Worm (Caenorhabditis elegans) whole organism, early embryonic: Measurements from ENCODE around the gene fbxa-215.

Experiments
- B0310.2 ChIP-seq: sonication (generic microtip); optimal IDR thresholded peaks from 2 replicates; lab custom pipeline; 2016; ENCODE audit warnings: mild to moderate bottlenecking, missing genetic modification characterization, missing compliant biosample characterization
- F13C5.2 ChIP-seq: sonication (generic microtip); optimal IDR thresholded peaks from 2 replicates; lab custom pipeline; 2017; ENCODE audit warnings: mild to moderate bottlenecking, missing genetic modification characterization, inconsistent platforms, missing compliant biosample characterization
- aly-1 ChIP-seq: sonication (generic microtip); optimal IDR thresholded peaks from 2 replicates; lab custom pipeline; 2016; ENCODE audit warnings: missing genetic modification characterization, missing compliant biosample characterization
- ama-1 ChIP-seq: fragments of 150-350 bp; optimal IDR thresholded peaks from 2 replicates; lab custom pipeline; 2014
- ceh-13 ChIP-seq: fragments of 200-800 bp; sonication (Bioruptor generic); optimal IDR thresholded peaks from 2 replicates; lab custom pipeline; 2018; ENCODE audit warnings: mild to moderate bottlenecking, missing genetic modification characterization, missing compliant biosample characterization
- ceh-36 ChIP-seq: sonication (generic microtip); optimal IDR thresholded peaks from 2 replicates; lab custom pipeline; 2016; ENCODE audit warnings: missing genetic modification characterization, inconsistent platforms, missing compliant biosample characterization
- ets-7 ChIP-seq: sonication (generic microtip); optimal IDR thresholded peaks from 2 replicates; lab custom pipeline; 2016; ENCODE audit warnings: missing genotype, missing genetic modification characterization, missing compliant biosample characterization
- flt-1 ChIP-seq: fragments of 200-800 bp; sonication (Bioruptor generic); IDR thresholded peaks from 2 replicates; pipeline ENCODE4 v1.3.6; 2022; ENCODE audit warnings: missing genetic modification characterization, missing compliant biosample characterization
- hmbx-1 ChIP-seq: sonication (generic microtip); optimal IDR thresholded peaks from 2 replicates; lab custom pipeline; 2016; ENCODE audit warnings: mild to moderate bottlenecking, missing genetic modification characterization, missing compliant biosample characterization
- hmg-4 ChIP-seq: fragments of 200-800 bp; sonication (Bioruptor generic); optimal IDR thresholded peaks from 2 replicates; lab custom pipeline; 2018; ENCODE audit warnings: mild to moderate bottlenecking, missing genetic modification characterization, missing compliant biosample characterization
- hnd-1 ChIP-seq: sonication (generic microtip); optimal IDR thresholded peaks from 2 replicates; lab custom pipeline; 2016; ENCODE audit warnings: missing genetic modification characterization, missing compliant biosample characterization
- pes-1 ChIP-seq: fragments of 200-800 bp; sonication (Bioruptor generic); IDR thresholded peaks from 2 replicates; pipeline ENCODE4 v1.3.6; 2022; ENCODE audit warnings: missing genetic modification reagents, missing genetic modification characterization, missing compliant biosample characterization
- scrt-1 ChIP-seq: fragments of 200-800 bp; sonication (Bioruptor generic); IDR thresholded peaks from 2 replicates; pipeline ENCODE4 v1.3.6; 2022; ENCODE audit warnings: missing genetic modification characterization, missing compliant biosample characterization
- sea-1 ChIP-seq: fragments of 200-800 bp; sonication (Bioruptor generic); conservative IDR thresholded peaks from 2 replicates; pipeline ENCODE4 v1.3.6; 2022; ENCODE audit warnings: missing genetic modification characterization, missing compliant biosample characterization
- tbx-11 ChIP-seq: fragments of 200-800 bp; sonication (Bioruptor generic); IDR thresholded peaks from 2 replicates; pipeline ENCODE4 v1.3.6; 2022; ENCODE audit warnings: missing genetic modification characterization, missing compliant biosample characterization
- tbx-37 ChIP-seq: fragments of 200-800 bp; sonication (Bioruptor generic); conservative IDR thresholded peaks from 2 replicates; pipeline ENCODE4 v1.3.6; 2022; ENCODE audit warnings: missing genetic modification reagents, missing genetic modification characterization, missing compliant biosample characterization
- tra-4 ChIP-seq: sonication (generic microtip); optimal IDR thresholded peaks from 2 replicates; lab custom pipeline; 2017; ENCODE audit warnings: missing genetic modification characterization, missing compliant biosample characterization

The fbxa-215 gene

DNA sequence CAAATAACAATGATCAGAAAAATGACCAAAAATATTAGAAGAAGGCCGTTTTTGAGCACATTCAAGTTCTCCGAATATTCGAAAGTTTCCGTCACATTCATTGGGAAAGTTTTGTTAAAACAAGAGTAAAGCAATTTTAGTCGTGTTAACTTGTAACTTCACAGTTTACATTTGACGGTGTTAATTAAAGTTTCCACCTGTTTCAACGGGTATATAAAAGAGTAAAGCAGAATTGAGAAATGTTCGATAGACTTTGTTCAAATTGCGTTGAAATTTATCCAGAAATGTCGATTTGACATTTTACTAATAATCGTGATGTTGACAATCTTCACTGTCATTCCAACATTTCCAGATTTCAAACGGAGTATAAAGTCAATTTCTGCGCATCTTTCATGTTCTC is 20.9 kb downstream of the fbxa-215 start, which contains the start of gene srz-29:
srz-29 (minus strand) TSS at position 101 of the 400 bp plus-strand sequence.
- TF ChIP-seq pes-1 (GFP tag; lab: Robert Waterston, UW) (no peak), ama-1 (lab: Kevin White, UChicago) (no peak), tbx-37 (no peak), flt-1 (GFP tag; lab: Robert Waterston, UW) (no peak), F13C5.2 (tag; lab: Kevin White, UChicago) (no peak), ceh-13 (GFP tag; lab: Kevin White, UChicago) (no peak), sea-1 (no peak), tra-4 (no peak), scrt-1 (no peak), hmg-4 (GFP tag; lab: Kevin White, UChicago) (no peak), hmbx-1 (no peak), ceh-36 (no peak), aly-1 (tag; lab: Kevin White, UChicago) (no peak), ets-7 (tag; lab: Kevin White, UChicago) (no peak), B0310.2 (tag; lab: Kevin White, UChicago) (no peak), tbx-11 (GFP tag; lab: Robert Waterston, UW) (no peak), hnd-1 (tag; lab: Kevin White, UChicago) (no peak)

DNA sequence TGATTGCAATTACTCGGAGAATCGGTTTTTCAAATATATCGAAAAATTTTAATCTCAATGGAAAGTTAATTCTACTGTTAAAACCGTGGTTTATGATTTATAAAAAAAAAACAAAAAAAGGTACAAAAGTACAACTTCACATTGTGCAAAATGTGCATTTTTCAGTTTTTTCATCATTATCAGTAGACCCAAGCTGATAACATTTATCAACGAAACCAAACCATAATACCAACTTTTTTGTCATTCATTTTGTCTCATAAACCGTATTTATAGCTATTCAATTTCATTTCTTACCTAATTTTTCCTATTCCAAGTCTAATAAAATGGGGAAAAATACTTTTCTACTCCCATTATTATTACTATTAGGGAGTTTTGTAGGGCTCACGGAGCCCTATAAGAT is 27.7 kb downstream of the fbxa-215 start, which contains the start of gene ugt-22:
ugt-22 (plus strand) TSS at position 234 of the 400 bp plus-strand sequence.
- TF ChIP-seq tra-4, result no peak
- no peak for TF ChIP-seq ets-7 (tag; lab: Kevin White, UChicago)
- TF ChIP-seq sea-1, result no peak
- TF ChIP-seq F13C5.2 (tag; lab: Kevin White, UChicago), result no peak
- TF ChIP-seq hnd-1 (tag; lab: Kevin White, UChicago), result no peak
- TF ChIP-seq ceh-36, result no peak
- no peak for TF ChIP-seq aly-1 (tag; lab: Kevin White, UChicago)
- no peak for TF ChIP-seq ama-1 (lab: Kevin White, UChicago)
- no peak for TF ChIP-seq tbx-11 (GFP tag; lab: Robert Waterston, UW)
- TF ChIP-seq scrt-1, result no peak
- no peak for TF ChIP-seq pes-1 (GFP tag; lab: Robert Waterston, UW)
- TF ChIP-seq hmg-4 (GFP tag; lab: Kevin White, UChicago), result no peak
- TF ChIP-seq ceh-13 (GFP tag; lab: Kevin White, UChicago), result no peak
- TF ChIP-seq hmbx-1, result no peak
- no peak for TF ChIP-seq tbx-37
- TF ChIP-seq flt-1 (GFP tag; lab: Robert Waterston, UW), result no peak

ce11 chrIV:13636975-13637374 is 29.7 kb downstream of the fbxa-215 start, which contains the start of gene C08F11.7:
Gene C08F11.7 (plus strand): TSS chrIV:13637275.
- TF ChIP-seq aly-1 (tag; lab: Kevin White, UChicago), result no peak
- no peak for TF ChIP-seq sea-1
- TF ChIP-seq flt-1 (GFP tag; lab: Robert Waterston, UW), result no peak
- no peak for TF ChIP-seq scrt-1
- no peak for TF ChIP-seq pes-1 (GFP tag; lab: Robert Waterston, UW)
- TF ChIP-seq tbx-37, result no peak
- TF ChIP-seq B0310.2 (tag; lab: Kevin White, UChicago), result no peak
- TF ChIP-seq tbx-11 (GFP tag; lab: Robert Waterston, UW), result no peak
- TF ChIP-seq hnd-1 (tag; lab: Kevin White, UChicago), result no peak
- no peak for TF ChIP-seq hmbx-1
- no peak for TF ChIP-seq F13C5.2 (tag; lab: Kevin White, UChicago)
- no peak for TF ChIP-seq hmg-4 (GFP tag; lab: Kevin White, UChicago)
- TF ChIP-seq ets-7 (tag; lab: Kevin White, UChicago), result no peak
- no peak for TF ChIP-seq tra-4
- TF ChIP-seq ceh-13 (GFP tag; lab: Kevin White, UChicago), result no peak
- no peak for TF ChIP-seq ama-1 (lab: Kevin White, UChicago)
- no peak for TF ChIP-seq ceh-36

DNA sequence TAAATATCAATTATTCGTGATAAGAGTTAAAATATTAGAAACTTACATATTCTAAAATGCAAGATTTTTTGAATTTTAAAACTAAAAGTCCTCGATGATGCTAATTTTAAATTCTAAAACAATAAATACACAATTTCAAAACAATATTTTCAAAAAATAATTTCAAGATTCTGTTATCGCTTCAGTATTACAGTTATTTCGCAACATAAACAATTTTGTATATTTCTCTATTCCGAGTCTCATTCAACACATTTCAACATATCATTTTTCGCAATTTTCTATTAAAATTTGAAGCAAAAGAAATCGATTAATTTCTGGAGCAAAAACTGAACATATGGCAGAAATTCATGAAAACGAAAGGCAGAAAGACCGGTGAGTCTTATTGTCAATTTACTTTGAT is 33.5 kb downstream of the fbxa-215 start, which contains the start of gene fbxa-98:
fbxa-98 (plus strand) TSS at position 243 of the 400 bp plus-strand sequence.
- TF ChIP-seq scrt-1 (no peak), F13C5.2 (tag; lab: Kevin White, UChicago) (no peak), pes-1 (GFP tag; lab: Robert Waterston, UW) (no peak)

ce11 chrIV:13632613-13633012 is 34.1 kb downstream of the fbxa-215 start:
- no peak for TF ChIP-seq tra-4
- TF ChIP-seq tbx-37, result no peak
- no peak for TF ChIP-seq hmg-4 (GFP tag; lab: Kevin White, UChicago)
- TF ChIP-seq pes-1 (GFP tag; lab: Robert Waterston, UW), result no peak
- TF ChIP-seq B0310.2 (tag; lab: Kevin White, UChicago), result no peak
- no peak for TF ChIP-seq scrt-1
- no peak for TF ChIP-seq ceh-13 (GFP tag; lab: Kevin White, UChicago)
- no peak for TF ChIP-seq sea-1
- no peak for TF ChIP-seq hmbx-1
- no peak for TF ChIP-seq ets-7 (tag; lab: Kevin White, UChicago)
- TF ChIP-seq flt-1 (GFP tag; lab: Robert Waterston, UW), result no peak
- no peak for TF ChIP-seq tbx-11 (GFP tag; lab: Robert Waterston, UW)
- TF ChIP-seq ama-1 (lab: Kevin White, UChicago), result no peak
- no peak for TF ChIP-seq hnd-1 (tag; lab: Kevin White, UChicago)
- no peak for TF ChIP-seq F13C5.2 (tag; lab: Kevin White, UChicago)

DNA sequence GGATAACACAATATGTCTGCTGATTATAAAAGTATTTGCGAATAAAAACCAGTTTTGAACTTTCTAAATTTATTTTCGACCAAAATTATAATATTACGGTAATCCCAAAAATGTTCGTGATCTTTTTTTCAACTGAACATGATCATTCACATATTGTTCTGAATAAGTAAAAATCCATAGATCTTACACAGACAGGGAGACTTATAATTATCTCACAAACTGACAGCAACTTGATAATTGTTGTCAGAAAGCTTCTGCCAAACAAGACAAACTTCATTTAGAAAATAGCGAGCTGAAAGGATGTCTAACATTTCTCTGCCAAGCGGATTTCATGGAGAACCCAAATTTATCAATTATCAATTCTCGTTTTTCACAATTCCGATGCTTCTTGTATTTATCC is 40.2 kb downstream of the fbxa-215 start, which contains the start of gene sru-21:
sru-21 (plus strand) TSS at position 301 of the 400 bp plus-strand sequence.
- TF ChIP-seq sea-1 (no peak), ceh-36 (no peak), aly-1 (tag; lab: Kevin White, UChicago) (no peak), hmbx-1 (no peak), ama-1 (lab: Kevin White, UChicago) (no peak), B0310.2 (tag; lab: Kevin White, UChicago) (no peak), tbx-11 (GFP tag; lab: Robert Waterston, UW) (no peak), hmg-4 (GFP tag; lab: Kevin White, UChicago) (no peak), tra-4 (no peak), ceh-13 (GFP tag; lab: Kevin White, UChicago) (no peak), pes-1 (GFP tag; lab: Robert Waterston, UW) (no peak), F13C5.2 (tag; lab: Kevin White, UChicago) (no peak), ets-7 (tag; lab: Kevin White, UChicago) (no peak), flt-1 (GFP tag; lab: Robert Waterston, UW) (no peak), hnd-1 (tag; lab: Kevin White, UChicago) (no peak)

- TF ChIP-seq scrt-1, result no peak
- no peak for TF ChIP-seq hmg-4 (GFP tag; lab: Kevin White, UChicago)
- TF ChIP-seq ama-1 (lab: Kevin White, UChicago), result no peak
- no peak for TF ChIP-seq tbx-37
These were observed 43.2 kb downstream of the fbxa-215 start, which contains the start of gene C08F11.1 for ce11 chrIV:13623533-13623932. Gene C08F11.1 (plus strand): TSS chrIV:13623833.
